Worm (Caenorhabditis elegans) whole organism, mixed stage, embryonic: ENCODE data around the gene srw-34.

Experiments used
- bed-3 ChIP-seq: fragments of 200-800 bp; sonication (Bioruptor generic); optimal IDR thresholded peaks from 3 replicates; lab custom pipeline; 2018; ENCODE audit warnings: mild to moderate bottlenecking, missing genetic modification characterization, moderate library complexity, missing compliant biosample characterization
- blmp-1 ChIP-seq: fragments of 150-350 bp; optimal IDR thresholded peaks from 2 replicates; lab custom pipeline; 2014; ENCODE audit warnings: missing biosample characterization, missing genetic modification characterization
- ceh-39 ChIP-seq: fragments of 150-350 bp; optimal IDR thresholded peaks from 2 replicates; lab custom pipeline; 2014; ENCODE audit warnings: missing biosample characterization, missing genetic modification characterization
- ceh-43 ChIP-seq: fragments of 200-800 bp; sonication (Bioruptor generic); optimal IDR thresholded peaks from 2 replicates; lab custom pipeline; 2018; ENCODE audit warnings: mild to moderate bottlenecking, missing genetic modification characterization, moderate library complexity, missing compliant biosample characterization
- ceh-83 ChIP-seq: fragments of 200-800 bp; sonication (Bioruptor generic); optimal IDR thresholded peaks from 2 replicates; lab custom pipeline; 2018; ENCODE audit warnings: mild to moderate bottlenecking, missing genetic modification characterization, missing compliant biosample characterization
- ces-1 ChIP-seq: fragments of 150-350 bp; optimal IDR thresholded peaks from 2 replicates; lab custom pipeline; 2014; ENCODE audit warnings: missing biosample characterization, missing genetic modification reagents, missing genetic modification characterization
- cnd-1 ChIP-seq: fragments of 200-800 bp; sonication (Bioruptor generic); optimal IDR thresholded peaks from 2 replicates; lab custom pipeline; 2018; ENCODE audit warnings: mild to moderate bottlenecking, missing genetic modification characterization, missing compliant biosample characterization
- drap-1 ChIP-seq: fragments of 200-800 bp; sonication (Bioruptor generic); optimal IDR thresholded peaks from 3 replicates; lab custom pipeline; 2018; ENCODE audit warnings: mild to moderate bottlenecking, missing genetic modification characterization, missing compliant biosample characterization
- elt-1 ChIP-seq: sonication (generic microtip); optimal IDR thresholded peaks from 2 replicates; lab custom pipeline; 2017; ENCODE audit warnings: missing genetic modification characterization, mild to moderate bottlenecking, missing compliant biosample characterization, antibody characterized with exemption, moderate library complexity, borderline replicate concordance; ENCODE audit not compliant: insufficient read depth
- elt-3 ChIP-seq: fragments of 150-350 bp; optimal IDR thresholded peaks from 2 replicates; lab custom pipeline; 2014; ENCODE audit warnings: missing biosample characterization, missing genetic modification characterization
- flh-1 ChIP-seq: fragments of 200-800 bp; sonication (Bioruptor generic); optimal IDR thresholded peaks from 2 replicates; lab custom pipeline; 2018; ENCODE audit warnings: mild to moderate bottlenecking, missing genetic modification characterization, moderate library complexity, missing compliant biosample characterization
- hlh-1 ChIP-seq: fragments of 150-350 bp; optimal IDR thresholded peaks from 2 replicates; lab custom pipeline; 2014; ENCODE audit warnings: missing biosample characterization, missing genetic modification reagents, missing genetic modification characterization
- lin-13 ChIP-seq: fragments of 150-350 bp; optimal IDR thresholded peaks from 2 replicates; lab custom pipeline; 2014; ENCODE audit warnings: missing biosample characterization, missing genetic modification characterization
- lin-32 ChIP-seq: fragments of 200-800 bp; sonication (Bioruptor generic); optimal IDR thresholded peaks from 2 replicates; lab custom pipeline; 2018; ENCODE audit warnings: mild to moderate bottlenecking, missing genetic modification characterization, missing compliant biosample characterization
- lsy-2 ChIP-seq: fragments of 150-350 bp; optimal IDR thresholded peaks from 2 replicates; lab custom pipeline; 2014; ENCODE audit warnings: missing biosample characterization, missing genetic modification characterization
- mab-5 ChIP-seq: fragments of 150-350 bp; optimal IDR thresholded peaks from 2 replicates; lab custom pipeline; 2014; ENCODE audit warnings: missing biosample characterization, missing genetic modification characterization
- mep-1 ChIP-seq: fragments of 150-350 bp; optimal IDR thresholded peaks from 2 replicates; lab custom pipeline; 2017; ENCODE audit warnings: missing biosample characterization, missing genetic modification reagents, missing genetic modification characterization, inconsistent platforms
- mls-2 ChIP-seq: sonication (generic microtip); optimal IDR thresholded peaks from 2 replicates; lab custom pipeline; 2016; ENCODE audit warnings: mild to moderate bottlenecking, missing genetic modification characterization, moderate library complexity, missing compliant biosample characterization
- nhr-2 ChIP-seq: fragments of 150-350 bp; optimal IDR thresholded peaks from 2 replicates; lab custom pipeline; 2014; ENCODE audit warnings: missing biosample characterization, missing genetic modification characterization
- nhr-237 ChIP-seq: fragments of 150-350 bp; optimal IDR thresholded peaks from 2 replicates; lab custom pipeline; 2014; ENCODE audit warnings: missing biosample characterization, missing genetic modification characterization
- nhr-28 ChIP-seq: fragments of 150-350 bp; optimal IDR thresholded peaks from 2 replicates; lab custom pipeline; 2014; ENCODE audit warnings: missing biosample characterization, missing genetic modification characterization
- nhr-76 ChIP-seq: sonication (generic microtip); optimal IDR thresholded peaks from 2 replicates; lab custom pipeline; 2017; ENCODE audit warnings: missing biosample characterization, missing genetic modification characterization
- pha-4 ChIP-seq: fragments of 150-350 bp; optimal IDR thresholded peaks from 2 replicates; lab custom pipeline; 2018; ENCODE audit warnings: missing biosample characterization, missing genetic modification reagents, missing genetic modification characterization
- sem-2 ChIP-seq: fragments of 200-800 bp; sonication (Bioruptor generic); optimal IDR thresholded peaks from 2 replicates; lab custom pipeline; 2018; ENCODE audit warnings: mild to moderate bottlenecking, missing genetic modification characterization, missing compliant biosample characterization
- snpc-4 ChIP-seq: fragments of 150-350 bp; optimal IDR thresholded peaks from 2 replicates; lab custom pipeline; 2014; ENCODE audit warnings: missing biosample characterization, missing genetic modification characterization
- sptf-1 ChIP-seq: sonication (generic microtip); optimal IDR thresholded peaks from 2 replicates; lab custom pipeline; 2017; ENCODE audit warnings: mild to moderate bottlenecking, missing genetic modification characterization, moderate library complexity, missing compliant biosample characterization
- tbx-8 ChIP-seq: fragments of 200-800 bp; sonication (Bioruptor generic); optimal IDR thresholded peaks from 2 replicates; lab custom pipeline; 2018; ENCODE audit warnings: mild to moderate bottlenecking, missing genetic modification characterization, moderate library complexity, missing compliant biosample characterization
- unc-120 ChIP-seq: sonication (generic microtip); optimal IDR thresholded peaks from 2 replicates; lab custom pipeline; 2017; ENCODE audit warnings: missing genetic modification characterization, missing compliant biosample characterization; ENCODE audit not compliant: poor library complexity, severe bottlenecking
- unc-62 ChIP-seq: fragments of 150-350 bp; optimal IDR thresholded peaks from 2 replicates; lab custom pipeline; 2014; ENCODE audit warnings: missing biosample characterization, missing genetic modification reagents, missing genetic modification characterization
- ztf-11 ChIP-seq: fragments of 150-350 bp; optimal IDR thresholded peaks from 2 replicates; lab custom pipeline; 2014; ENCODE audit warnings: missing biosample characterization, missing genetic modification characterization

The srw-34 gene

ce11 chrV:16483681-16484080 is 38.5 kb downstream of the srw-34 start, which contains the start of gene srh-139:
Gene srh-139 (plus strand): TSS chrV:16483981.
- TF ChIP-seq snpc-4 (tag; lab: Kevin White, UChicago) (no peak), elt-3 (tag; lab: Kevin White, UChicago) (no peak), unc-120 (no peak), tbx-8 (no peak), lsy-2 (tag; lab: Kevin White, UChicago) (no peak), unc-62 (GFP tag; lab: Kevin White, UChicago) (no peak), mls-2 (tag; lab: Kevin White, UChicago) (no peak), mab-5 (tag; lab: Kevin White, UChicago) (no peak), ces-1 (no peak), lin-32 (GFP tag; lab: Kevin White, UChicago) (no peak), sem-2 (no peak), ceh-43 (no peak)

ce11 chrV:16483044-16483443 is 39.1 kb downstream of the srw-34 start, which contains the start of gene F57E7.2:
Gene F57E7.2 (minus strand): TSS chrV:16483144.
- no peak for TF ChIP-seq ceh-43
- TF ChIP-seq lin-13 (tag; lab: Kevin White, UChicago) = no peak
- TF ChIP-seq sptf-1 (tag; lab: Kevin White, UChicago) = no peak
- TF ChIP-seq elt-1 (tag; lab: Kevin White, UChicago) = no peak
- TF ChIP-seq unc-62 (GFP tag; lab: Kevin White, UChicago) = no peak
- no peak for TF ChIP-seq sem-2
- TF ChIP-seq snpc-4 (tag; lab: Kevin White, UChicago) = no peak
- no peak for TF ChIP-seq cnd-1 (tag; lab: Kevin White, UChicago)
- TF ChIP-seq elt-3 (tag; lab: Kevin White, UChicago) = no peak
- no peak for TF ChIP-seq blmp-1

DNA sequence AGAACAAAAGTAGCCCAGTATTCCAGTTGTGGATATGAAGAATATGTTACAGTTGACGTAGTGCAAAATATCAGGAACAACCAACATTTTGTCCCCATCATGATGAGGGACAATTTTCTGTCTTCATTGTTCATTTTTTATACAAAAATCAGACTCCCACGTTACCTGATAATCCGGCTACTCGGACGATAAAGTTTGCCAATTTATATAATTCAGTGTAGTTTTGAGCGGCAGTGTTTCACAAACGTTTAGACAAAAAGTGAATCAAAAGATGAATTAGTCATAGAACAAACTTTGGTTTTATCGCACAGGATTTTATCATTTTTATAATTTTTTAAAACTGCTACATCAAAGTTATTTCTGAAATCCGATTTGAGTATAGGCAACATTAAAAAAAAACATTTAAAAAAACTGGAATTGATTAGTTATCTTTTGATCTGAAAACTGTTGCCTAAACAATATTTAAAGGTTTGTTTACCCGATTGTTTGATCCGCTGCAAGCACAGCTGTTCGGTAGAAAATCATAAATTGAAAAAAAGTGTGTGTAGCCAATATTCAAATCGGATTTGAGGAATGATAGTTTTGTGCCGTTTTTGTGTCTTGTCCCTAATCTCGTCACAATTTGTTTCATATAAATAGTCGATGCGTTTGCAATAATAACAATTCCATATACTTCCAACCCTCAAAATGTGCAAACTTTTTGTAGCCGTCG is 41.1 kb downstream of the srw-34 start, which contains the start of the genes F57E7.4 and spig-6:
Gene F57E7.4, minus strand, starts transcription at position 101 of the 712 bp plus-strand sequence.
Gene spig-6, plus strand, starts transcription at position 662 of the 712 bp plus-strand sequence.
- no peak for TF ChIP-seq tbx-8
- no peak for TF ChIP-seq elt-3 (tag; lab: Kevin White, UChicago)
- TF ChIP-seq ceh-43 = no peak
- TF ChIP-seq sem-2 = no peak
- no peak for TF ChIP-seq mls-2 (tag; lab: Kevin White, UChicago)
- TF ChIP-seq ceh-39 = no peak
- TF ChIP-seq flh-1 (GFP tag; lab: Kevin White, UChicago) = no peak
- no peak for TF ChIP-seq lin-32 (GFP tag; lab: Kevin White, UChicago)
- TF ChIP-seq nhr-2 = no peak

ce11 chrV:16479275-16479674 is 42.9 kb downstream of the srw-34 start, which contains the start of gene T08G3.11:
Gene T08G3.11 (minus strand): TSS chrV:16479375.
- TF ChIP-seq mep-1 = no peak
- TF ChIP-seq pha-4 (tag; lab: Kevin White, UChicago) = no peak
- no peak for TF ChIP-seq ceh-83 (GFP tag; lab: Kevin White, UChicago)
- TF ChIP-seq hlh-1 (tag; lab: Kevin White, UChicago) = no peak
- TF ChIP-seq ztf-11 (tag; lab: Kevin White, UChicago) = no peak
- no peak for TF ChIP-seq drap-1 (GFP tag; lab: Kevin White, UChicago)
- no peak for TF ChIP-seq sptf-1 (tag; lab: Kevin White, UChicago)
- TF ChIP-seq mab-5 (tag; lab: Kevin White, UChicago) = no peak
- TF ChIP-seq unc-62 (GFP tag; lab: Kevin White, UChicago) = no peak
- no peak for TF ChIP-seq ces-1
- TF ChIP-seq mls-2 (tag; lab: Kevin White, UChicago) = no peak
- no peak for TF ChIP-seq snpc-4 (tag; lab: Kevin White, UChicago)
- TF ChIP-seq bed-3 (GFP tag; lab: Kevin White, UChicago) = no peak
- no peak for TF ChIP-seq nhr-76
- TF ChIP-seq nhr-28 (tag; lab: Kevin White, UChicago) = no peak
- TF ChIP-seq cnd-1 (tag; lab: Kevin White, UChicago) = no peak
- no peak for TF ChIP-seq ceh-39
- no peak for TF ChIP-seq nhr-237 (tag; lab: Kevin White, UChicago)
